Worm (Caenorhabditis elegans) whole organism, L1 larva: ENCODE data around the gene Y42A5A.3.

Experiments
- lin-35 ChIP-seq, 2 experiments: fragments of 150-350 bp; optimal IDR thresholded peaks; 2 replicates each; lab custom pipeline; 2014; ENCODE audit warnings: missing biosample characterization in 2 of 2, missing genetic modification characterization in 2 of 2, missing genetic modification reagents in 2 of 2
- lsy-2 ChIP-seq, 2 experiments: fragments of 150-350 bp; optimal IDR thresholded peaks; 2 replicates each; lab custom pipeline; 2014; ENCODE audit warnings: missing biosample characterization in 2 of 2, missing genetic modification characterization in 2 of 2
- nhr-11 ChIP-seq: fragments of 150-350 bp; optimal IDR thresholded peaks from 2 replicates; lab custom pipeline; 2014; ENCODE audit warnings: missing biosample characterization, missing genetic modification characterization
- nhr-28 ChIP-seq: fragments of 150-350 bp; optimal IDR thresholded peaks from 2 replicates; lab custom pipeline; 2014; ENCODE audit warnings: missing biosample characterization, missing genetic modification characterization
- pqm-1 ChIP-seq: sonication (generic microtip); optimal IDR thresholded peaks from 3 replicates; lab custom pipeline; 2017; ENCODE audit warnings: missing biosample characterization, missing genetic modification characterization
- zag-1 ChIP-seq: fragments of 150-350 bp; optimal IDR thresholded peaks from 2 replicates; lab custom pipeline; 2014; ENCODE audit warnings: missing biosample characterization, missing genetic modification characterization

- no peak for TF ChIP-seq nhr-28
- no peak for TF ChIP-seq lin-35 (GFP tag; optimal IDR thresholded peaks at IDR 0.05; lab: Kevin White, UChicago)
- no peak for TF ChIP-seq zag-1
- TF ChIP-seq lsy-2 (tag; optimal IDR thresholded peaks at IDR 0.05; lab: Kevin White, UChicago): no peak
- no peak for TF ChIP-seq nhr-11 (tag; lab: Kevin White, UChicago)
- TF ChIP-seq pqm-1 (tag; lab: Kevin White, UChicago): no peak
These were observed 8.6 kb upstream of the Y42A5A.3 start for ce11 chrV:11104408-11104807.
